Worm (Caenorhabditis elegans) whole organism, L1 larva: ENCODE measurements around the gene srxa-11.

Source experiments
- C04F5.9 ChIP-seq: sonication (generic microtip); optimal IDR thresholded peaks from 2 replicates; lab custom pipeline; 2016; ENCODE audit warnings: missing genetic modification characterization, missing compliant biosample characterization
- C34B4.2 ChIP-seq: sonication (generic microtip); optimal IDR thresholded peaks from 2 replicates; lab custom pipeline; 2017; ENCODE audit warnings: mild to moderate bottlenecking, missing genetic modification characterization, missing compliant biosample characterization
- alr-1 ChIP-seq: fragments of 200-800 bp; sonication (Bioruptor generic); optimal IDR thresholded peaks from 2 replicates; lab custom pipeline; 2018; ENCODE audit warnings: borderline replicate concordance, mild to moderate bottlenecking, missing genetic modification characterization, missing compliant biosample characterization
- blmp-1 ChIP-seq: fragments of 150-350 bp; optimal IDR thresholded peaks from 2 replicates; lab custom pipeline; 2014; ENCODE audit warnings: missing biosample characterization, missing genetic modification characterization
- ceh-63 ChIP-seq: fragments of 200-800 bp; sonication (Bioruptor generic); optimal IDR thresholded peaks from 2 replicates; lab custom pipeline; 2018; ENCODE audit warnings: mild to moderate bottlenecking, missing genetic modification characterization, missing compliant biosample characterization
- ceh-8 ChIP-seq: fragments of 200-800 bp; sonication (Bioruptor generic); optimal IDR thresholded peaks from 2 replicates; lab custom pipeline; 2018; ENCODE audit warnings: mild to moderate bottlenecking, missing genetic modification characterization, moderate library complexity, missing compliant biosample characterization
- ceh-82 ChIP-seq, 3 experiments: fragments of 150-350 bp in 1 of 3; sonication (generic microtip) in 2 of 3; optimal IDR thresholded peaks; 2 replicates each; lab custom pipeline; 2014 to 2017; ENCODE audit warnings: missing biosample characterization in 3 of 3, missing genetic modification characterization in 3 of 3
- ceh-88 ChIP-seq: fragments of 200-800 bp; sonication (Bioruptor generic); IDR thresholded peaks from 2 replicates; pipeline ENCODE4 v1.3.6; 2022; ENCODE audit warnings: missing genetic modification characterization, missing compliant biosample characterization
- ceh-90 ChIP-seq: sonication (generic microtip); optimal IDR thresholded peaks from 2 replicates; lab custom pipeline; 2016; ENCODE audit warnings: missing genetic modification characterization, missing compliant biosample characterization
- ces-1 ChIP-seq: fragments of 150-350 bp; optimal IDR thresholded peaks from 2 replicates; lab custom pipeline; 2014; ENCODE audit warnings: missing biosample characterization, missing genetic modification reagents, missing genetic modification characterization
- dpl-1 ChIP-seq, 3 experiments: fragments of 150-350 bp in 2 of 3; sonication (generic microtip) in 1 of 3; optimal IDR thresholded peaks; 2 replicates each; lab custom pipeline; 2014 to 2017; ENCODE audit warnings: missing biosample characterization in 3 of 3, missing genetic modification characterization in 3 of 3, missing genetic modification reagents in 3 of 3
- dsc-1 ChIP-seq: sonication (generic microtip); optimal IDR thresholded peaks from 2 replicates; lab custom pipeline; 2016; ENCODE audit warnings: mild to moderate bottlenecking, missing genetic modification characterization, missing compliant biosample characterization
- egl-27 ChIP-seq, 2 experiments: fragments of 150-350 bp in 1 of 2; sonication (generic microtip); optimal IDR thresholded peaks; 3 replicates each; lab custom pipeline; 2017 to 2018; ENCODE audit warnings: missing biosample characterization in 2 of 2, missing genetic modification characterization in 2 of 2, missing genetic modification reagents in 2 of 2
- fkh-10 ChIP-seq: sonication (generic microtip); optimal IDR thresholded peaks from 2 replicates; lab custom pipeline; 2017; ENCODE audit warnings: missing biosample characterization, missing genetic modification reagents, missing genetic modification characterization
- fkh-8 ChIP-seq: sonication (generic microtip); optimal IDR thresholded peaks from 2 replicates; lab custom pipeline; 2016; ENCODE audit warnings: mild to moderate bottlenecking, missing genetic modification characterization, missing compliant biosample characterization
- grh-1 ChIP-seq: fragments of 200-800 bp; sonication (Bioruptor generic); IDR thresholded peaks from 2 replicates; pipeline ENCODE4 v1.3.6; 2022; ENCODE audit warnings: missing genetic modification reagents, missing genetic modification characterization, missing compliant biosample characterization
- isw-1 ChIP-seq: fragments of 200-800 bp; sonication (Bioruptor generic); IDR thresholded peaks from 2 replicates; pipeline ENCODE4 v1.3.6; 2022; ENCODE audit warnings: missing genetic modification characterization, missing compliant biosample characterization
- jun-1 ChIP-seq: fragments of 150-350 bp; optimal IDR thresholded peaks from 2 replicates; lab custom pipeline; 2014; ENCODE audit warnings: missing biosample characterization, missing genetic modification reagents, missing genetic modification characterization
- lin-13 ChIP-seq: fragments of 150-350 bp; optimal IDR thresholded peaks from 2 replicates; lab custom pipeline; 2014; ENCODE audit warnings: missing biosample characterization, missing genetic modification reagents, missing genetic modification characterization
- lin-14 ChIP-seq: fragments of 200-800 bp; sonication (Bioruptor generic); optimal IDR thresholded peaks from 2 replicates; lab custom pipeline; 2018; ENCODE audit warnings: mild to moderate bottlenecking, missing genetic modification characterization, moderate library complexity, missing compliant biosample characterization
- lir-3 ChIP-seq: sonication (generic microtip); optimal IDR thresholded peaks from 2 replicates; lab custom pipeline; 2016; ENCODE audit warnings: mild to moderate bottlenecking, missing genetic modification characterization, moderate library complexity, missing compliant biosample characterization; ENCODE audit not compliant: poor library complexity
- lsy-2 ChIP-seq, 2 experiments: fragments of 150-350 bp; optimal IDR thresholded peaks; 2 replicates each; lab custom pipeline; 2014; ENCODE audit warnings: missing biosample characterization in 2 of 2, missing genetic modification characterization in 2 of 2
- mab-9 ChIP-seq: fragments of 200-800 bp; sonication (Bioruptor generic); IDR thresholded peaks from 2 replicates; pipeline ENCODE4 v1.3.6; 2022; ENCODE audit warnings: missing genetic modification reagents, missing genetic modification characterization, missing compliant biosample characterization
- mdl-1 ChIP-seq, 2 experiments: fragments of 150-350 bp; optimal IDR thresholded peaks; 2 replicates each; lab custom pipeline; 2014 to 2017; ENCODE audit warnings: missing biosample characterization in 2 of 2, missing genetic modification characterization in 2 of 2, inconsistent platforms in 1 of 2
- nhr-11 ChIP-seq: fragments of 150-350 bp; optimal IDR thresholded peaks from 2 replicates; lab custom pipeline; 2014; ENCODE audit warnings: missing biosample characterization, missing genetic modification characterization
- nhr-12 ChIP-seq: sonication (generic microtip); optimal IDR thresholded peaks from 2 replicates; lab custom pipeline; 2017; ENCODE audit warnings: missing biosample characterization, missing genetic modification characterization
- nhr-19 ChIP-seq: fragments of 200-800 bp; sonication (Bioruptor generic); conservative IDR thresholded peaks from 2 replicates; pipeline ENCODE4 v1.3.6; 2022; ENCODE audit warnings: missing genetic modification characterization, missing compliant biosample characterization
- nhr-237 ChIP-seq: fragments of 150-350 bp; optimal IDR thresholded peaks from 2 replicates; lab custom pipeline; 2014; ENCODE audit warnings: missing biosample characterization, missing genetic modification characterization
- nhr-76 ChIP-seq: sonication (generic microtip); optimal IDR thresholded peaks from 2 replicates; lab custom pipeline; 2017; ENCODE audit warnings: missing biosample characterization, missing genetic modification characterization
- nhr-77 ChIP-seq: fragments of 150-350 bp; optimal IDR thresholded peaks from 2 replicates; lab custom pipeline; 2014; ENCODE audit warnings: missing biosample characterization, missing genetic modification characterization
- nhr-84 ChIP-seq: sonication (generic microtip); optimal IDR thresholded peaks from 2 replicates; lab custom pipeline; 2017; ENCODE audit warnings: missing biosample characterization, missing genetic modification characterization
- nhr-85 ChIP-seq: sonication (generic microtip); peaks from one replicate; lab custom pipeline; 2016; ENCODE audit warnings: missing genetic modification characterization, inconsistent platforms, missing compliant biosample characterization
- nhr-90 ChIP-seq: sonication (generic microtip); optimal IDR thresholded peaks from 2 replicates; lab custom pipeline; 2016; ENCODE audit warnings: mild to moderate bottlenecking, missing genetic modification characterization, missing compliant biosample characterization; ENCODE audit not compliant: poor library complexity
- pax-3 ChIP-seq: fragments of 200-800 bp; sonication (Bioruptor generic); optimal IDR thresholded peaks from 2 replicates; lab custom pipeline; 2018; ENCODE audit warnings: mild to moderate bottlenecking, missing genetic modification characterization, moderate library complexity, missing compliant biosample characterization
- snpc-4 ChIP-seq: fragments of 150-350 bp; optimal IDR thresholded peaks from 2 replicates; lab custom pipeline; 2014; ENCODE audit warnings: missing biosample characterization, missing genetic modification characterization
- sox-4 ChIP-seq: sonication (generic microtip); optimal IDR thresholded peaks from 2 replicates; lab custom pipeline; 2016; ENCODE audit warnings: missing genetic modification characterization, missing compliant biosample characterization
- sup-37 ChIP-seq: fragments of 200-800 bp; sonication (Bioruptor generic); optimal IDR thresholded peaks from 2 replicates; lab custom pipeline; 2018; ENCODE audit warnings: mild to moderate bottlenecking, missing genetic modification characterization, missing compliant biosample characterization
- tbx-2 ChIP-seq: sonication (generic microtip); optimal IDR thresholded peaks from 2 replicates; lab custom pipeline; 2016; ENCODE audit warnings: missing genetic modification characterization, missing compliant biosample characterization
- tlp-1 ChIP-seq: fragments of 150-350 bp; optimal IDR thresholded peaks from 2 replicates; lab custom pipeline; 2014; ENCODE audit warnings: missing biosample characterization, missing genetic modification characterization
- unc-30 ChIP-seq: sonication (generic microtip); optimal IDR thresholded peaks from 2 replicates; lab custom pipeline; 2017; ENCODE audit warnings: missing biosample characterization, missing genetic modification characterization
- ztf-11 ChIP-seq, 2 experiments: sonication (generic microtip); optimal IDR thresholded peaks; 2 replicates each; lab custom pipeline; 2016 to 2017; ENCODE audit warnings: missing genetic modification characterization in 2 of 2, missing biosample characterization in 1 of 2, missing compliant biosample characterization in 1 of 2
- ztf-4 ChIP-seq: fragments of 150-350 bp; optimal IDR thresholded peaks from 2 replicates; lab custom pipeline; 2014; ENCODE audit warnings: missing biosample characterization, missing genetic modification characterization

srxa-11 gene

ce11 chrV:13915390-13915789 is 8.6 kb upstream of the srxa-11 start, which contains the start of gene gcy-32:
Gene gcy-32, minus strand, starts transcription at chrV:13915490.
- no peak for TF ChIP-seq nhr-12 (tag; lab: Kevin White, UChicago)
- no peak for TF ChIP-seq unc-30
- no peak for TF ChIP-seq nhr-11 (tag; lab: Kevin White, UChicago)
- no peak for TF ChIP-seq ztf-11 (tag; optimal IDR thresholded peaks at IDR 0.05; lab: Kevin White, UChicago)
- no peak for TF ChIP-seq ces-1
- no peak for TF ChIP-seq mab-9
- no peak for TF ChIP-seq snpc-4 (tag; lab: Kevin White, UChicago)
- no peak for TF ChIP-seq tbx-2

- TF ChIP-seq dpl-1 (GFP tag; optimal IDR thresholded peaks at IDR 0.05; lab: Kevin White, UChicago) = no peak
- no peak for TF ChIP-seq blmp-1 (tag; lab: Kevin White, UChicago)
- TF ChIP-seq ces-1 = no peak
- no peak for TF ChIP-seq sup-37
- TF ChIP-seq ceh-88 (GFP tag; lab: Robert Waterston, UW) = no peak
- no peak for TF ChIP-seq lin-13 (GFP tag; lab: Kevin White, UChicago)
- TF ChIP-seq ceh-82 (tag; optimal IDR thresholded peaks at IDR 0.05; lab: Kevin White, UChicago) = no peak
- TF ChIP-seq C04F5.9 (tag; lab: Kevin White, UChicago) = no peak
- TF ChIP-seq egl-27 (tag; optimal IDR thresholded peaks at IDR 0.05; lab: Kevin White, UChicago) = no peak
- TF ChIP-seq pax-3 (tag; lab: Kevin White, UChicago) = no peak
Observed at ce11 chrV:13916196-13916595, 7.8 kb upstream of the srxa-11 start, which contains the start of gene str-252. Gene str-252, plus strand, starts transcription at chrV:13916496.

ce11 chrV:13918341-13918740 is 5.6 kb upstream of the srxa-11 start, which contains the start of gene str-250:
Gene str-250, plus strand, starts transcription at chrV:13918641.
- TF ChIP-seq ceh-63 (GFP tag; lab: Kevin White, UChicago) (no peak), ceh-82 (tag; optimal IDR thresholded peaks at IDR 0.05; lab: Kevin White, UChicago) (no peak), nhr-19 (GFP tag; lab: Robert Waterston, UW) (no peak), tlp-1 (tag; lab: Kevin White, UChicago) (no peak), lir-3 (tag; lab: Kevin White, UChicago) (no peak), nhr-84 (tag; lab: Kevin White, UChicago) (no peak), lsy-2 (tag; optimal IDR thresholded peaks at IDR 0.05; lab: Kevin White, UChicago) (no peak), grh-1 (GFP tag; lab: Robert Waterston, UW) (no peak), sup-37 (no peak), sox-4 (tag; lab: Kevin White, UChicago) (no peak), ceh-8 (GFP tag; lab: Kevin White, UChicago) (no peak), nhr-85 (no peak), ceh-90 (no peak), alr-1 (tag; lab: Kevin White, UChicago) (no peak), fkh-10 (GFP tag; lab: Kevin White, UChicago) (no peak), C34B4.2 (tag; lab: Kevin White, UChicago) (no peak), ztf-11 (tag; optimal IDR thresholded peaks at IDR 0.05; lab: Kevin White, UChicago) (no peak)
- TF ChIP-seq, all 84 proteins: peak for 0

ce11 chrV:13920730-13921129 is 3.2 kb upstream of the srxa-11 start, which contains the start of gene srx-42:
Gene srx-42, plus strand, starts transcription at chrV:13921030.
- TF ChIP-seq nhr-84 (tag; lab: Kevin White, UChicago) (no peak), ztf-4 (tag; lab: Kevin White, UChicago) (no peak), unc-30 (no peak), tbx-2 (no peak), ceh-8 (GFP tag; lab: Kevin White, UChicago) (no peak), fkh-8 (tag; lab: Kevin White, UChicago) (no peak), jun-1 (tag; lab: Kevin White, UChicago) (no peak), tlp-1 (tag; lab: Kevin White, UChicago) (no peak), nhr-12 (tag; lab: Kevin White, UChicago) (no peak), lin-14 (GFP tag; lab: Kevin White, UChicago) (no peak), isw-1 (GFP tag; lab: Robert Waterston, UW) (no peak), nhr-76 (tag; lab: Kevin White, UChicago) (no peak), nhr-90 (no peak), nhr-237 (tag; lab: Kevin White, UChicago) (no peak), ces-1 (no peak), dsc-1 (tag; lab: Kevin White, UChicago) (no peak), lin-13 (GFP tag; lab: Kevin White, UChicago) (no peak), mdl-1 (tag; optimal IDR thresholded peaks at IDR 0.05; lab: Kevin White, UChicago) (no peak), nhr-77 (tag; lab: Kevin White, UChicago) (no peak)
